Fruit fly (Drosophila melanogaster) whole organism, embryonic: ENCODE measurements around the gene CG32599.

Source experiments
- Ada2b ChIP-seq: fragments of 200-800 bp; sonication (Bioruptor generic); IDR thresholded peaks from 2 replicates; pipeline ENCODE4 v1.3.6; 2022; ENCODE audit warnings: missing biosample characterization, missing genetic modification characterization
- C15 ChIP-seq: fragments of 200-800 bp; sonication (Bioruptor generic); IDR thresholded peaks from 3 replicates; pipeline ENCODE4 v1.3.6; 2022; ENCODE audit warnings: missing biosample characterization, missing genetic modification characterization
- CG10209 ChIP-seq: fragments of 200-800 bp; sonication (Bioruptor generic); optimal IDR thresholded peaks from 3 replicates; lab custom pipeline; 2017; ENCODE audit warnings: missing biosample characterization, mild to moderate bottlenecking, missing genetic modification characterization, missing genetic modification reagents
- CG10267 ChIP-seq: fragments of 200-800 bp; sonication (Bioruptor generic); optimal IDR thresholded peaks from 2 replicates; lab custom pipeline; 2018; ENCODE audit warnings: missing biosample characterization, mild to moderate bottlenecking, missing genetic modification characterization, moderate library complexity
- CG10366 ChIP-seq: fragments of 200-800 bp; sonication (Bioruptor generic); IDR thresholded peaks from 2 replicates; pipeline ENCODE4 v1.3.6; 2022; ENCODE audit warnings: missing biosample characterization, missing genetic modification characterization
- CG10462 ChIP-seq: fragments of 200-800 bp; sonication (Bioruptor generic); optimal IDR thresholded peaks from 2 replicates; lab custom pipeline; 2016; ENCODE audit warnings: missing biosample characterization, missing genetic modification characterization
- CG10654 ChIP-seq: fragments of 200-800 bp; sonication (Bioruptor generic); optimal IDR thresholded peaks from 2 replicates; lab custom pipeline; 2016; ENCODE audit warnings: missing biosample characterization, missing genetic modification characterization
- CG10959 ChIP-seq: fragments of 200-800 bp; sonication (Bioruptor generic); IDR thresholded peaks from 2 replicates; pipeline ENCODE4 v1.3.6; 2022; ENCODE audit warnings: missing biosample characterization, missing genetic modification characterization
- CG13296 ChIP-seq: fragments of 200-800 bp; sonication (Bioruptor generic); optimal IDR thresholded peaks from 3 replicates; lab custom pipeline; 2018; ENCODE audit warnings: missing biosample characterization, mild to moderate bottlenecking, missing genetic modification characterization
- CG13424 ChIP-seq: fragments of 200-800 bp; sonication (Bioruptor generic); optimal IDR thresholded peaks from 2 replicates; lab custom pipeline; 2019; ENCODE audit warnings: missing biosample characterization, mild to moderate bottlenecking, missing genetic modification characterization, moderate library complexity
- CG15514 ChIP-seq: fragments of 200-800 bp; sonication (Bioruptor generic); optimal IDR thresholded peaks from 3 replicates; lab custom pipeline; 2017; ENCODE audit warnings: missing biosample characterization, missing genetic modification characterization, mild to moderate bottlenecking, moderate library complexity, missing genetic modification reagents
- CG16863 ChIP-seq: fragments of 200-800 bp; sonication (Bioruptor generic); optimal IDR thresholded peaks from 3 replicates; lab custom pipeline; 2016; ENCODE audit warnings: missing biosample characterization, missing genetic modification characterization
- CG17612 ChIP-seq: fragments of 200-800 bp; sonication (Bioruptor generic); IDR thresholded peaks from 2 replicates; pipeline ENCODE4 v1.3.6; 2022; ENCODE audit warnings: missing biosample characterization, missing genetic modification characterization
- CG18764 ChIP-seq: fragments of 200-800 bp; sonication (Bioruptor generic); optimal IDR thresholded peaks from 3 replicates; lab custom pipeline; 2016; ENCODE audit warnings: missing biosample characterization, missing genetic modification characterization
- CG2199 ChIP-seq: fragments of 200-800 bp; sonication (Bioruptor generic); IDR thresholded peaks from 3 replicates; pipeline ENCODE4 v1.3.6; 2022; ENCODE audit warnings: missing biosample characterization, missing genetic modification characterization
- CG30403 ChIP-seq: fragments of 200-800 bp; sonication (Bioruptor generic); optimal IDR thresholded peaks from 3 replicates; lab custom pipeline; 2016; ENCODE audit warnings: missing biosample characterization, missing genetic modification characterization
- CG34376 ChIP-seq: fragments of 200-800 bp; sonication (Bioruptor generic); optimal IDR thresholded peaks from 2 replicates; lab custom pipeline; 2018; ENCODE audit warnings: missing biosample characterization, mild to moderate bottlenecking, missing genetic modification characterization
- CG4730 ChIP-seq: fragments of 200-800 bp; sonication (Bioruptor generic); IDR thresholded peaks from 2 replicates; pipeline ENCODE4 v1.3.6; 2022; ENCODE audit warnings: missing biosample characterization, missing genetic modification characterization
- CG4854 ChIP-seq: fragments of 200-800 bp; sonication (Bioruptor generic); optimal IDR thresholded peaks from 2 replicates; lab custom pipeline; 2016; ENCODE audit warnings: missing biosample characterization, missing genetic modification characterization, inconsistent platforms
- CG6654 ChIP-seq: fragments of 200-800 bp; sonication (Bioruptor generic); optimal IDR thresholded peaks from 2 replicates; lab custom pipeline; 2017; ENCODE audit warnings: missing biosample characterization, mild to moderate bottlenecking, missing genetic modification characterization
- CG8089 ChIP-seq: fragments of 200-800 bp; sonication (Bioruptor generic); optimal IDR thresholded peaks from 3 replicates; lab custom pipeline; 2016; ENCODE audit warnings: missing biosample characterization, missing genetic modification characterization
- CG9876 ChIP-seq: fragments of 200-800 bp; sonication (Bioruptor generic); optimal IDR thresholded peaks from 2 replicates; lab custom pipeline; 2016; ENCODE audit warnings: missing biosample characterization, missing genetic modification characterization
- Chrac-16 ChIP-seq: fragments of 200-800 bp; sonication (Bioruptor generic); optimal IDR thresholded peaks from 3 replicates; lab custom pipeline; 2016; ENCODE audit warnings: missing biosample characterization, missing genetic modification characterization
- Dip3 ChIP-seq: fragments of 200-800 bp; sonication (Bioruptor generic); optimal IDR thresholded peaks from 3 replicates; lab custom pipeline; 2016; ENCODE audit warnings: missing biosample characterization, missing genetic modification characterization
- Dp ChIP-seq: fragments of 200-800 bp; sonication (Bioruptor generic); optimal IDR thresholded peaks from 2 replicates; lab custom pipeline; 2018; ENCODE audit warnings: missing biosample characterization, mild to moderate bottlenecking, missing genetic modification characterization, moderate library complexity
- Ets97D ChIP-seq: fragments of 200-800 bp; sonication (Bioruptor generic); optimal IDR thresholded peaks from 3 replicates; lab custom pipeline; 2016; ENCODE audit warnings: missing biosample characterization, missing genetic modification characterization
- Fer1 ChIP-seq: fragments of 200-800 bp; sonication (Bioruptor generic); optimal IDR thresholded peaks from 2 replicates; lab custom pipeline; 2017; ENCODE audit warnings: missing biosample characterization, mild to moderate bottlenecking, missing genetic modification characterization
- Hmx ChIP-seq: fragments of 200-800 bp; sonication (Bioruptor generic); optimal IDR thresholded peaks from 2 replicates; lab custom pipeline; 2016; ENCODE audit warnings: missing biosample characterization, missing genetic modification characterization
- Sox102F ChIP-seq: fragments of 200-800 bp; sonication (Bioruptor generic); optimal IDR thresholded peaks from 2 replicates; lab custom pipeline; 2018; ENCODE audit warnings: missing biosample characterization, mild to moderate bottlenecking, missing genetic modification characterization, moderate library complexity
- Usf ChIP-seq: fragments of 200-800 bp; sonication (Bioruptor generic); optimal IDR thresholded peaks from 2 replicates; lab custom pipeline; 2017; ENCODE audit warnings: missing genotype, missing biosample characterization, missing genetic modification characterization
- ara ChIP-seq: fragments of 200-800 bp; sonication (Bioruptor generic); IDR thresholded peaks from 2 replicates; pipeline ENCODE4 v1.3.6; 2022; ENCODE audit warnings: missing biosample characterization, missing genetic modification characterization
- ase ChIP-seq: fragments of 200-800 bp; sonication (Bioruptor generic); IDR thresholded peaks from 3 replicates; pipeline ENCODE4 v1.3.6; 2022; ENCODE audit warnings: missing biosample characterization, missing genetic modification characterization
- bab2 ChIP-seq: fragments of 200-800 bp; sonication (Bioruptor generic); optimal IDR thresholded peaks from 2 replicates; lab custom pipeline; 2016; ENCODE audit warnings: missing biosample characterization, missing genetic modification characterization
- chn ChIP-seq: fragments of 200-800 bp; sonication (Bioruptor generic); optimal IDR thresholded peaks from 2 replicates; lab custom pipeline; 2016; ENCODE audit warnings: missing biosample characterization, missing genetic modification characterization
- fu2 ChIP-seq: fragments of 200-800 bp; sonication (Bioruptor generic); optimal IDR thresholded peaks from 2 replicates; lab custom pipeline; 2016; ENCODE audit warnings: missing biosample characterization, missing genetic modification characterization
- gt ChIP-seq: fragments of 200-800 bp; sonication (Bioruptor generic); IDR thresholded peaks from 2 replicates; pipeline ENCODE4 v1.3.6; 2022; ENCODE audit warnings: missing biosample characterization, missing genetic modification characterization
- jigr1 ChIP-seq: fragments of 200-800 bp; sonication (Bioruptor generic); IDR thresholded peaks from 3 replicates; pipeline ENCODE4 v1.3.6; 2022; ENCODE audit warnings: missing biosample characterization, missing genetic modification characterization
- kay ChIP-seq: fragments of 200-800 bp; sonication (Bioruptor generic); optimal IDR thresholded peaks from 2 replicates; lab custom pipeline; 2016; ENCODE audit warnings: missing biosample characterization, missing genetic modification characterization
- lab ChIP-seq: fragments of 200-800 bp; sonication (Bioruptor generic); optimal IDR thresholded peaks from 3 replicates; lab custom pipeline; 2017; ENCODE audit warnings: missing biosample characterization, missing genetic modification characterization, mild to moderate bottlenecking, moderate library complexity, missing genetic modification reagents
- pfk ChIP-seq: fragments of 200-800 bp; sonication (Bioruptor generic); optimal IDR thresholded peaks from 2 replicates; lab custom pipeline; 2018; ENCODE audit warnings: missing biosample characterization, mild to moderate bottlenecking, missing genetic modification characterization, moderate library complexity
- pita ChIP-seq: fragments of 200-800 bp; sonication (Bioruptor generic); optimal IDR thresholded peaks from 2 replicates; lab custom pipeline; 2017; ENCODE audit warnings: missing biosample characterization, mild to moderate bottlenecking, missing genetic modification characterization
- pros ChIP-seq: fragments of 200-800 bp; sonication (Bioruptor generic); optimal IDR thresholded peaks from 3 replicates; lab custom pipeline; 2019; ENCODE audit warnings: missing biosample characterization, mild to moderate bottlenecking, missing genetic modification characterization, moderate library complexity
- ro ChIP-seq: fragments of 200-800 bp; sonication (Bioruptor generic); IDR thresholded peaks from 2 replicates; pipeline ENCODE4 v1.3.6; 2022; ENCODE audit warnings: missing biosample characterization, missing genetic modification characterization
- seq ChIP-seq: fragments of 200-800 bp; sonication (Bioruptor generic); IDR thresholded peaks from 2 replicates; pipeline ENCODE4 v1.3.6; 2022; ENCODE audit warnings: missing biosample characterization, missing genetic modification characterization
- shn ChIP-seq: fragments of 200-800 bp; sonication (Bioruptor generic); optimal IDR thresholded peaks from 3 replicates; lab custom pipeline; 2016; ENCODE audit warnings: missing biosample characterization, missing genetic modification characterization
- sim ChIP-seq: fragments of 200-800 bp; sonication (Bioruptor generic); IDR thresholded peaks from 2 replicates; pipeline ENCODE4 v1.3.6; 2022; ENCODE audit warnings: missing biosample characterization, missing genetic modification characterization
- tap ChIP-seq: fragments of 200-800 bp; optimal IDR thresholded peaks from 3 replicates; lab custom pipeline; 2019; ENCODE audit warnings: missing biosample characterization, mild to moderate bottlenecking, missing genetic modification characterization, moderate library complexity
- trem ChIP-seq: fragments of 200-800 bp; optimal IDR thresholded peaks from 3 replicates; lab custom pipeline; 2019; ENCODE audit warnings: missing biosample characterization, mild to moderate bottlenecking, missing genetic modification characterization, moderate library complexity
- vnd ChIP-seq: fragments of 200-800 bp; sonication (Bioruptor generic); IDR thresholded peaks from 3 replicates; pipeline ENCODE4 v1.3.6; 2022; ENCODE audit warnings: missing biosample characterization, missing genetic modification characterization; ENCODE audit not compliant: partially characterized antibody
- wor ChIP-seq: fragments of 200-800 bp; sonication (Bioruptor generic); IDR thresholded peaks from 2 replicates; pipeline ENCODE4 v1.3.6; 2022; ENCODE audit warnings: missing biosample characterization, missing genetic modification characterization
- z ChIP-seq: fragments of 200-800 bp; sonication (Bioruptor generic); IDR thresholded peaks from 3 replicates; pipeline ENCODE4 v1.3.6; 2022; ENCODE audit warnings: missing biosample characterization, missing genetic modification characterization

CG32599 gene

DNA sequence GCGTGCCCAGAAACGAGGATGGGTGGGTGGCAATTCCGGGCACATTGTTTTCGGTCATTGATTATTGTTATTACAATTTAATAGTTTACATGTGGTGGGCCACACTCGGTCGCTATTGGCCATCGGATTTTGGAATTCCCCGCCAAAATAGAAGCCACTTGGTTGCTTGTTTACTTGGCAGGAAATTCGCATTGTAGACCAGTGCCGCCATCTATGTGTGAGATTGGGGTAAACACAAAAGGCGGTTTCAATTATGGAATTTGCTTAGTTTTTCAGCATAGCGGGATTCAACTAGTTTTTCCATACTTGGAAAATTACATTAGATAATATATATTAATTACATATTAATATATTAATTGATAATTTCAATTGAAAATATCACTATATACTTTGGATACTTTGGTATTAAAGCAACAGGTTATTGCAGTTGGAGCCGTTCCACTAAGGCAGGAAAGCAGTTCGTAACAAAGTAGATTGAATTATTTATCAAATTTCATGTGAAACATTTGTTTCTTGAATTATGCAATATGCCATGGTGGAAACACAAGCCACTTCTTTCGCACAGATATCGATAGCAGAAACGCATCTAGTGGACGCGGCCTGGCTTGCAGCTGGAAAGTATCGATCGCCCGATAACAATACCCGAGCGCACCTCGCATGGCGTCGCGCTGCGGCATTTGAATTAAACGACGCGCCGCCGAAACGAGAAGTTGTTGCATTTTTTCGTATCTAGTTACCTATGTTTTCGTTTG is 3.7 kb downstream of the CG32599 start, which contains the start of gene mud (continued):
- TF ChIP-seq chn (GFP tag; lab: Kevin White, UChicago) (no peak), pita (GFP tag; lab: Kevin White, UChicago) (no peak), bab2 (no peak), CG6654 (GFP tag; lab: Kevin White, UChicago) (peak; percentile 5), seq (no peak), ro (GFP tag; lab: Robert Waterston, UW) (no peak), CG17612 (GFP tag; lab: Robert Waterston, UW) (no peak), sim (GFP tag; lab: Robert Waterston, UW) (no peak), CG30403 (GFP tag; lab: Kevin White, UChicago) (peak; percentile 35), CG8089 (GFP tag; lab: Kevin White, UChicago) (no peak), CG10267 (tag; lab: Kevin White, UChicago) (peak; percentile 46), CG16863 (GFP tag; lab: Kevin White, UChicago) (no peak), Chrac-16 (GFP tag; lab: Kevin White, UChicago) (no peak), jigr1 (no peak), fu2 (no peak), CG10209 (GFP tag; lab: Kevin White, UChicago) (peak; percentile 44), CG13296 (GFP tag; lab: Kevin White, UChicago) (no peak), CG10959 (GFP tag; lab: Robert Waterston, UW) (no peak), Ets97D (GFP tag; lab: Kevin White, UChicago) (peak; percentile 19), ara (GFP tag; lab: Robert Waterston, UW) (no peak), pros (GFP tag; lab: Kevin White, UChicago) (no peak), wor (no peak), gt (GFP tag; lab: Robert Waterston, UW) (peak; percentile 56), CG4730 (GFP tag; lab: Robert Waterston, UW) (no peak), Fer1 (no peak), CG13424 (tag; lab: Kevin White, UChicago) (peak; percentile 10), CG18764 (GFP tag; lab: Kevin White, UChicago) (no peak), pfk (GFP tag; lab: Kevin White, UChicago) (no peak), Hmx (GFP tag; lab: Kevin White, UChicago) (no peak), CG4854 (GFP tag; lab: Kevin White, UChicago) (no peak), kay (GFP tag; lab: Kevin White, UChicago) (no peak), CG15514 (GFP tag; lab: Kevin White, UChicago) (peak; percentile 29), CG10462 (GFP tag; lab: Kevin White, UChicago) (no peak), ase (GFP tag; lab: Robert Waterston, UW) (peak; percentile 47; the same call in 1 of the 3 replicates), Ada2b (GFP tag; lab: Robert Waterston, UW) (no peak), z (GFP tag; lab: Robert Waterston, UW) (no peak), CG10654 (GFP tag; lab: Kevin White, UChicago) (no peak), Usf (GFP tag; lab: Kevin White, UChicago) (no peak), tap (no peak), CG9876 (no peak), C15 (GFP tag; lab: Robert Waterston, UW) (no peak), CG2199 (no peak), Dp (GFP tag; lab: Kevin White, UChicago) (peak; percentile 74), CG10366 (peak; percentile 14; the same call in 1 of the 2 replicates), CG34376 (GFP tag; lab: Kevin White, UChicago) (no peak), lab (GFP tag; lab: Kevin White, UChicago) (peak; percentile 4), trem (tag; lab: Kevin White, UChicago) (peak; percentile 66), shn (GFP tag; lab: Kevin White, UChicago) (no peak), vnd (peak; percentile 74), Dip3 (no peak), Sox102F (no peak)
